Worm (Caenorhabditis elegans) whole organism, L4 larva: ENCODE results near the gene ZK418.7.

Experiments
- F26F4.8 ChIP-seq: fragments of 200-800 bp; sonication (Bioruptor generic); conservative IDR thresholded peaks from 2 replicates; pipeline ENCODE4 v1.3.6; 2022; ENCODE audit warnings: missing genetic modification characterization, missing compliant biosample characterization
- F37D6.2 ChIP-seq: sonication (generic microtip); optimal IDR thresholded peaks from 2 replicates; lab custom pipeline; 2016; ENCODE audit warnings: mild to moderate bottlenecking, missing genetic modification characterization, missing compliant biosample characterization
- Y48G9A.11 ChIP-seq: fragments of 200-800 bp; sonication (Bioruptor generic); IDR thresholded peaks from 2 replicates; pipeline ENCODE4 v1.3.6; 2022; ENCODE audit warnings: missing genetic modification reagents, missing genetic modification characterization, missing compliant biosample characterization
- ZK337.2 ChIP-seq: fragments of 200-800 bp; sonication (Bioruptor generic); IDR thresholded peaks from 2 replicates; pipeline ENCODE4 v1.3.6; 2022; ENCODE audit warnings: missing genetic modification reagents, missing genetic modification characterization, missing compliant biosample characterization
- aha-1 ChIP-seq: fragments of 150-350 bp; peaks from one replicate; lab custom pipeline; 2014; ENCODE audit warnings: missing biosample characterization, missing genetic modification characterization
- ceh-44 ChIP-seq: fragments of 200-800 bp; sonication (Bioruptor generic); IDR thresholded peaks from 2 replicates; pipeline ENCODE4 v1.3.6; 2022; ENCODE audit warnings: missing genetic modification reagents, missing genetic modification characterization, missing compliant biosample characterization
- daf-19 ChIP-seq: fragments of 200-800 bp; sonication (Bioruptor generic); conservative IDR thresholded peaks from 2 replicates; pipeline ENCODE4 v1.3.6; 2022; ENCODE audit warnings: missing genetic modification characterization, missing compliant biosample characterization
- daf-8 ChIP-seq: fragments of 200-800 bp; sonication (Bioruptor generic); IDR thresholded peaks from 2 replicates; pipeline ENCODE4 v1.3.6; 2022; ENCODE audit warnings: missing genetic modification characterization, missing compliant biosample characterization
- egl-43 ChIP-seq: fragments of 200-800 bp; sonication (Bioruptor generic); IDR thresholded peaks from 2 replicates; pipeline ENCODE4 v1.3.6; 2022; ENCODE audit warnings: missing genetic modification reagents, missing genetic modification characterization, missing compliant biosample characterization
- fos-1 ChIP-seq: fragments of 150-350 bp; optimal IDR thresholded peaks from 2 replicates; lab custom pipeline; 2014; ENCODE audit warnings: missing biosample characterization, missing genetic modification characterization
- lin-15B ChIP-seq: fragments of 150-350 bp; sonication (generic microtip); optimal IDR thresholded peaks from 3 replicates; lab custom pipeline; 2014; ENCODE audit warnings: missing biosample characterization, missing genetic modification characterization
- lin-29 ChIP-seq: fragments of 200-800 bp; sonication (Bioruptor generic); IDR thresholded peaks from 2 replicates; pipeline ENCODE4 v1.3.6; 2022; ENCODE audit warnings: missing genetic modification reagents, missing genetic modification characterization, missing compliant biosample characterization
- lin-39 ChIP-seq: fragments of 150-350 bp; optimal IDR thresholded peaks from 2 replicates; lab custom pipeline; 2014; ENCODE audit warnings: missing biosample characterization, missing genetic modification reagents, missing genetic modification characterization
- mdl-1 ChIP-seq, 2 experiments: fragments of 150-350 bp in 1 of 2; sonication (generic microtip) in 1 of 2; optimal IDR thresholded peaks; 2 replicates each; lab custom pipeline; 2014 to 2017; ENCODE audit warnings: missing biosample characterization in 2 of 2, missing genetic modification characterization in 2 of 2
- mep-1 ChIP-seq: fragments of 150-350 bp; sonication (generic microtip); optimal IDR thresholded peaks from 3 replicates; lab custom pipeline; 2014; ENCODE audit warnings: missing biosample characterization, missing genetic modification characterization
- mes-2 ChIP-seq: sonication (generic microtip); optimal IDR thresholded peaks from 2 replicates; lab custom pipeline; 2016; ENCODE audit warnings: missing genotype, mild to moderate bottlenecking, missing genetic modification characterization, missing compliant biosample characterization; ENCODE audit not compliant: poor library complexity, severe bottlenecking
- nhr-111 ChIP-seq: fragments of 200-800 bp; sonication (Bioruptor generic); optimal IDR thresholded peaks from 2 replicates; lab custom pipeline; 2018; ENCODE audit warnings: mild to moderate bottlenecking, missing genetic modification characterization, missing compliant biosample characterization
- nhr-237 ChIP-seq: sonication (generic microtip); optimal IDR thresholded peaks from 2 replicates; lab custom pipeline; 2017; ENCODE audit warnings: missing biosample characterization, missing genetic modification characterization
- nhr-41 ChIP-seq: fragments of 200-800 bp; sonication (Bioruptor generic); IDR thresholded peaks from 2 replicates; pipeline ENCODE4 v1.3.6; 2022; ENCODE audit warnings: missing genetic modification reagents, missing genetic modification characterization, missing compliant biosample characterization
- nhr-6 ChIP-seq: fragments of 150-350 bp; optimal IDR thresholded peaks from 2 replicates; lab custom pipeline; 2014; ENCODE audit warnings: missing biosample characterization, missing genetic modification characterization
- rbr-2 ChIP-seq: sonication (generic microtip); optimal IDR thresholded peaks from 2 replicates; lab custom pipeline; 2016; ENCODE audit warnings: missing genotype, missing genetic modification characterization, missing compliant biosample characterization
- snpc-1.2 ChIP-seq: fragments of 200-800 bp; sonication (Bioruptor generic); IDR thresholded peaks from 2 replicates; pipeline ENCODE4 v1.3.6; 2022; ENCODE audit warnings: missing genetic modification reagents, missing genetic modification characterization, missing compliant biosample characterization
- snpc-4 ChIP-seq: fragments of 150-350 bp; optimal IDR thresholded peaks from 2 replicates; lab custom pipeline; 2014; ENCODE audit warnings: missing biosample characterization, missing genetic modification characterization
- spr-1 ChIP-seq: sonication (generic microtip); optimal IDR thresholded peaks from 2 replicates; lab custom pipeline; 2016; ENCODE audit warnings: mild to moderate bottlenecking, missing genetic modification characterization, missing compliant biosample characterization
- tra-1 ChIP-seq: fragments of 200-800 bp; sonication (Bioruptor generic); IDR thresholded peaks from 2 replicates; pipeline ENCODE4 v1.3.6; 2022; ENCODE audit warnings: missing genetic modification reagents, missing genetic modification characterization, missing compliant biosample characterization
- unc-130 ChIP-seq: sonication (generic microtip); optimal IDR thresholded peaks from 2 replicates; lab custom pipeline; 2016; ENCODE audit warnings: missing genetic modification reagents, missing genetic modification characterization, missing compliant biosample characterization
- zag-1 ChIP-seq: fragments of 150-350 bp; optimal IDR thresholded peaks from 2 replicates; lab custom pipeline; 2014; ENCODE audit warnings: missing biosample characterization, missing genetic modification characterization
- zip-2 ChIP-seq: fragments of 150-350 bp; optimal IDR thresholded peaks from 2 replicates; lab custom pipeline; 2014; ENCODE audit warnings: missing biosample characterization, missing genetic modification characterization

ZK418.7 gene

DNA sequence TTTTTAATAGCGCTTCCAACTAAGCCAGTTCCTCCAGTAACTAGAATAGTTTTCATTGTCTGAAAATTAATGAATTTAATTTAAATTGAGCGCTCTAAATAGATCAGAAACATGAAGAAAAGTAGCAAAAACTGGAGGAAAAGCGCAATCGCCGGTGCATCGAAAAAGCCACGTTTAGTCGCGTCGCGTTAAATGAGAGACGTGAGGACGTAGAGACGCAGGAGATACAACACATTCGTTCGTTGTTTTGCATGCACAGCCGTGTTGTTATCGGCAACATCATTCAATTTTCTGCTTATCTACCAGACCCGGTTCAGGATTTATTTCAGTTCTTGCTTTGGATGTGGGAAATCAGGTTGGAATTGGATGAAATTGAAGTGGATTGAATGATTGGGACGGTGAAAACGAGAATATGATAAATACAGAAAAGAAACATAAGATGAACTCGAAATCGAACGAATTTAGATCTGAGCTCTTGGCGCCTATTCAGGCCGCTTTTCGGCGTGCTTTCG lies 13.1 kb downstream of the ZK418.7 start, which contains the start of gene ger-1:
Gene ger-1 (minus strand): TSS at position 93 of the 512 bp plus-strand sequence.
- peak; percentile 39 for TF ChIP-seq aha-1 (tag; lab: Kevin White, UChicago)
- no peak for TF ChIP-seq tra-1 (GFP tag; lab: Robert Waterston, UW)
- no peak for TF ChIP-seq mep-1 (tag; lab: Kevin White, UChicago)
- TF ChIP-seq ceh-44 (GFP tag; lab: Robert Waterston, UW): no peak
- no peak for TF ChIP-seq lin-29 (GFP tag; lab: Robert Waterston, UW)
- TF ChIP-seq daf-19 (GFP tag; lab: Robert Waterston, UW): no peak
- peak; percentile 56 for TF ChIP-seq mes-2
- TF ChIP-seq spr-1 (tag; lab: Kevin White, UChicago): no peak
- no peak for TF ChIP-seq mdl-1 (tag; optimal IDR thresholded peaks at IDR 0.05; lab: Kevin White, UChicago)
- TF ChIP-seq nhr-237 (tag; lab: Kevin White, UChicago): no peak

DNA sequence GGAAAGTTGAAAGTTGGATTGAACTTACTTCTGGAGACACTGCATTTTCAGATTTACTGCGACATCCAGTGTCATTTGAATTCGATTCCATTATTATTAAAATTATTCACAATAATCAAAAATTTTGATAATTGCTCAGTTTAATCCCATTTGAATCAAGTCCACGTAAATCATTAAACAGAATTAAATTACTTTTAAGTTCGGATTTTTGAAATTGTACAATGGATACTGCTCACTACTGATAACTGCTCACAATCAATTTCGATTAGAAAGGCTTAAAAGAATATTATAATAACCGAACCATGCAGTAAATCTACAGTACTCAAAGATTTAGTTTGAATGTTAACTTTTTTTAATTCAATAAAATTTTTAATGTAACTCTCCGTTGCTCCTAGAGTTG lies 16.4 kb downstream of the ZK418.7 start, which contains the start of gene R01H2.4:
Gene R01H2.4 (minus strand): TSS at position 101 of the 400 bp plus-strand sequence.
- no peak for TF ChIP-seq daf-8 (GFP tag; lab: Robert Waterston, UW)
- TF ChIP-seq, all 104 proteins: peak for 0

DNA sequence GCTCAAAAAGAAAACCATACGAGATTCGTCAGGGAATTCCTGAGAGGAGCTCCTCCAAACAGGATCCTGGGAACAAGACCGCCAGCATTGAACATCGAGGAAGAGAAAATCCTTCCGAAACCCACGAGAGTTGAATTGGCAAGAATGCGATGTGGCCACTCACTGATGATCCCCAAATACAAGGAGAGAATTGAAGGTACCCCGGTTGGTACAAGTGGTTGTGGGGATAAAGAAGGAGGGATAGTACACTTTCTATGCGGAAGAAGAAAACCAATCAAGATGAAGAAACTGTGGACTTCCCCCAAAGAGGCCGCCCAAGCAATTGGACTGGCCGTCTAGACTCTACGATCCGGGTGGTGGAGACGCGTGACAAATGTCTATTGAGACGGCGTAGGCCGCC lies 17.5 kb downstream of the ZK418.7 start:
- TF ChIP-seq nhr-41 (GFP tag; lab: Robert Waterston, UW): no peak
- peak; percentile 93 for TF ChIP-seq aha-1 (tag; lab: Kevin White, UChicago)

DNA sequence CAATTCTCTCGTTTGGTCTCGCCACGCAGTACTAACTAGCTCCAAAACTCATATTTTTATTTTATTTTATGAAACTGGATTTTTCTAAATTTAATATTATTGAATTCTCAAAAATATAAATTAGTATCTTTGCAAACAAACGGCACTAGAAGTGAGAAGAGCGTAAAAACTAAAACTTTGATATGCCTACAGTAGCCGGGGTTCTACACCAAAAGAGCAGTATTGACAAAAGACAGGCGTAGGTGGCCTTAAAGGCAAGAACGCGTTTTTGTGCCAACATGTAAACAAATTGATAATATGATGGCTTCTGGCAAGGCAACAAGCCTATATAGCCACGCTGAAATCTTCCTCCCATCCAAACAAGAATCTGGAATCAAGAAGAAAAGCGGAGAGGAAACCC lies 18.0 kb downstream of the ZK418.7 start, which contains the start of gene R01H2.1:
Gene R01H2.1 (plus strand): TSS at position 301 of the 400 bp plus-strand sequence.
- TF ChIP-seq spr-1 (tag; lab: Kevin White, UChicago): no peak
- no peak for TF ChIP-seq lin-15B (tag; lab: Kevin White, UChicago)
- TF ChIP-seq F37D6.2 (tag; lab: Kevin White, UChicago): no peak
- no peak for TF ChIP-seq ZK337.2 (GFP tag; lab: Robert Waterston, UW)
- TF ChIP-seq snpc-1.2 (GFP tag; lab: Robert Waterston, UW): no peak
- no peak for TF ChIP-seq unc-130 (GFP tag; lab: Kevin White, UChicago)
- TF ChIP-seq nhr-111 (GFP tag; lab: Kevin White, UChicago): no peak
- TF ChIP-seq daf-8 (GFP tag; lab: Robert Waterston, UW): no peak
- TF ChIP-seq snpc-4 (tag; lab: Kevin White, UChicago): no peak
- no peak for TF ChIP-seq rbr-2 (tag; lab: Kevin White, UChicago)
- TF ChIP-seq lin-39: no peak
- TF ChIP-seq nhr-237 (tag; lab: Kevin White, UChicago): no peak
- TF ChIP-seq mep-1 (tag; lab: Kevin White, UChicago): no peak
- TF ChIP-seq egl-43 (GFP tag; lab: Robert Waterston, UW): no peak
- TF ChIP-seq fos-1: no peak
- TF ChIP-seq nhr-6 (tag; lab: Kevin White, UChicago): no peak
- no peak for TF ChIP-seq Y48G9A.11 (GFP tag; lab: Robert Waterston, UW)
- TF ChIP-seq, all 104 proteins: peak for 0

DNA sequence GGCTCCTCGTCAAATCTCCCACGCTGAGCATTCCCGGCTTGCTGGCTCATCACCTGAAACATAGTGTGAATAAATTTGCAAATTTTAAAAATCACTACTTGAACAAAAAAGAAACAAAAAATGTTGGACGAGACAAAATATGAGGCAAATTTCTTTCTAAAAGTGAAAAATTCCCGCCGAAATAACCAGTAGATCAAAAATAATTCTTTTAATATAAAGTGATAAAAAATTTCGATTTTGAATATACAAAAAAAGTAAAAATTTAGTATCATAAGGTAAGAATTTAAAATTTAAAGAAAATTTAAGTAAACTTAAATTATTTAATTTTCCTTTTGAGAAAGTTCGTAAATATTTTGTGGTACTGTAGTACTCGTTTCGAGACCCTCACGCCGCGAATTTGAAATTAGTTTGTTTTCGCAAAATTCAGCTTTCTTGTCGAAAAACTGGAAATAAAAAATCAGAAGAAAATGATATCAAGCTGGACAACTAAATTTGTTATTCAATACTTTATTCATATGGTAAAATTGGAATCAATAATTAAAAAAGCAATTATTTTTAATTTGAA lies 20.0 kb downstream of the ZK418.7 start, which contains the start of gene egg-2:
Gene egg-2 (minus strand): TSS at position 53 of the 565 bp plus-strand sequence.
- TF ChIP-seq nhr-41 (GFP tag; lab: Robert Waterston, UW): no peak
- TF ChIP-seq fos-1: no peak
- TF ChIP-seq zag-1 (tag; lab: Kevin White, UChicago): no peak

DNA sequence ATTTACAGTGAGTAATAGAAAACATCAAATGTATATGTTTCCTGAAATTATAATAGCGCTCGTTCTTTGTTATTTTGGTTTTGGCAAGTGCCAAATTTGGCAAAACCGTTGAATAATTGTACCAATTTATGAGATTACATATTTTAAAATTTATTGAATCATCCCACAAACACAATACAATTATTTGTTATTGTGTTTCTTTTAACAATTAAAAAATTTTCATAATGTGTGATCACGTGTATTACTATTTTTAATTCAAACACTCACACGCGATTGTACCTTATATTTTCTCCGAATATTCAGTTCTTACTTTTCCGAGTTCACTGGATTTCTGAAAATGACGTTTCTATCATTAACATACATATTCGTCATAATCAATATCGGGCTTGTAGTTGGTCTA lies 24.3 kb downstream of the ZK418.7 start, which contains the start of gene R01H2.2:
Gene R01H2.2 (plus strand): TSS at position 301 of the 400 bp plus-strand sequence.
- TF ChIP-seq zip-2: no peak
- no peak for TF ChIP-seq F26F4.8
- TF ChIP-seq ZK337.2 (GFP tag; lab: Robert Waterston, UW): no peak
